Fruit fly (Drosophila melanogaster): ENCODE results near the gene CG3558.

DNA sequence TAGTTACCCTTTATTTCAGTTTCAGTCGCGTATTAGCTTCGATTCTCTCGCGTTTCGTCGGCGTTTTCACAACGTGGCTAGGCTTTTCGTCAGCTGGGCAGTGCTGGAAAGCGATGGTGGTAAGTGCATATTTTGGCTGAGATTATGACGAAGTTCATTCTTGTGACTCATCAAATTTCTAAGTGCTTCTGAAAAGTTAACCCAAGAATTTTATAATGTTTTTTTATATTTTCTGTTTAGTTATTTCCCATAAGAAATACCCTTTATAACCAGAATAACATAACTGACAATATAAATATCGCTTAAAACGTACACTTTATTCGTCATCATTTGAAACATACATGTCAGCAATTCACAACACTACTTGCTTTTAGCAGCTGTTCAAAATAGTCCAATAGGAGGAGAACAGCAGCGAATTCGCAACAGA, 44.5 kb downstream of the CG3558 start, which contains the start of the genes CG17260 and SerRS:
- TF ChIP-seq h (optimal IDR thresholded peaks at IDR 0.05) (no peak), ttk (optimal IDR thresholded peaks at IDR 0.05) (no peak), Myc (optimal IDR thresholded peaks at IDR 0.05) (no peak), insv (optimal IDR thresholded peaks at IDR 0.05) (no peak), Sin3A (optimal IDR thresholded peaks at IDR 0.05) (no peak)

Measured in Kc167 (cell line).